Fruit fly (Drosophila melanogaster): ENCODE results near the gene CG31249.

The CG31249 gene

DNA sequence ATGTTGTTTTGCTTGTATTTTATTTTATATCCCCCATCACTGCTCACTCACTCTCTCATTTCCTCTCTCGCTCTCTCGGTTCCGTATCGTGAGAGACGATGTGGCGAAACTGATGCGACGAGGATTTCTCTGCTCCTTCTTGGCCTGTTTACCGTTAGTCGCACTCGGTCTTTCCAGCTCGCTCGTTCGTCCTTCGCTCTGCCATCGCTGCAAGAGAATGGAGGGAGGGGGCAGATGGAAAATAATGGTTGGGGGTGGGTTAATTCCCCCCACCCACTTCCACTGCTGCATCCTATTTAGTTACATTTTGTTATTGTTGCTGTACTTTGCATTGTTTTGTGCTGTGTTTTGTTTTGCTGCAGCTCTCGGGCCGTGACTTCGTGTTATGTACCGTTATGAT lies 33.0 kb downstream of the CG31249 start:
- TF ChIP-seq usp (GFP tag; optimal IDR thresholded peaks at IDR 0.05), result no peak
- TF ChIP-seq psq (optimal IDR thresholded peaks at IDR 0.05), result no peak
- TF ChIP-seq EcR (GFP tag; optimal IDR thresholded peaks at IDR 0.05), result no peak
- no peak for TF ChIP-seq pan (optimal IDR thresholded peaks at IDR 0.05)
- no peak for TF ChIP-seq CG8478 (optimal IDR thresholded peaks at IDR 0.05)
- TF ChIP-seq Dll (optimal IDR thresholded peaks at IDR 0.05), result no peak

DNA sequence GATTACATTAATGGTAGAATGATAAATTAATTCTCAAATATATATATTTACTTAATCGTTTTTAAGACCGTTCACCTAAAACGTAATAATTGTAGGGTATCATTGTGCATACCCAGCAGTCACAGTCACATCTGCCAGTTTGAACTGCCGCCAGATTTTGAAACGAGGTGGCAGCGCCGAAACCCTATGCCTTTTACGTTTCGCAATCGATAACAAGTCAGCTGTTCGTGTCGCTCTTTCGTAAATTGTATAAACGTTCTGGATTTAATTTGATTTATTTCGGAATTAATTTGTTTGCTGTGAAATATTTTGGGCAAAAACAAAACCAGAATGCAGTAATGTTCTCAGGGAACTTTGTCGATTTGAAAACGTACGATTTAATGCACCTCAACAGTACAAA lies 39.4 kb downstream of the CG31249 start, which contains the start of gene CG14322:
Gene CG14322 (plus strand): TSS at position 236 of the 400 bp plus-strand sequence.
- TF ChIP-seq EcR (GFP tag; optimal IDR thresholded peaks at IDR 0.05), result no peak
- no peak for TF ChIP-seq pan (optimal IDR thresholded peaks at IDR 0.05)
- TF ChIP-seq Dll (optimal IDR thresholded peaks at IDR 0.05), result no peak
- TF ChIP-seq usp (GFP tag; optimal IDR thresholded peaks at IDR 0.05), result no peak
- TF ChIP-seq psq (optimal IDR thresholded peaks at IDR 0.05), result no peak
- TF ChIP-seq CG8478 (optimal IDR thresholded peaks at IDR 0.05), result no peak

dm6 chr3R:17646102-17647050 lies 40.5 kb downstream of the CG31249 start:
- TF ChIP-seq EcR (GFP tag; optimal IDR thresholded peaks at IDR 0.05) (no peak), usp (GFP tag; optimal IDR thresholded peaks at IDR 0.05) (no peak), Dll (optimal IDR thresholded peaks at IDR 0.05) (no peak), CG8478 (optimal IDR thresholded peaks at IDR 0.05) (no peak), psq (optimal IDR thresholded peaks at IDR 0.05) (no peak), pan (optimal IDR thresholded peaks at IDR 0.05) (no peak)

dm6 chr3R:17645239-17645638 lies 41.6 kb downstream of the CG31249 start:
- TF ChIP-seq psq (optimal IDR thresholded peaks at IDR 0.05) (no peak), Dll (optimal IDR thresholded peaks at IDR 0.05) (no peak), pan (optimal IDR thresholded peaks at IDR 0.05) (no peak), EcR (GFP tag; optimal IDR thresholded peaks at IDR 0.05) (no peak), usp (GFP tag; optimal IDR thresholded peaks at IDR 0.05) (no peak), CG8478 (optimal IDR thresholded peaks at IDR 0.05) (no peak)

DNA sequence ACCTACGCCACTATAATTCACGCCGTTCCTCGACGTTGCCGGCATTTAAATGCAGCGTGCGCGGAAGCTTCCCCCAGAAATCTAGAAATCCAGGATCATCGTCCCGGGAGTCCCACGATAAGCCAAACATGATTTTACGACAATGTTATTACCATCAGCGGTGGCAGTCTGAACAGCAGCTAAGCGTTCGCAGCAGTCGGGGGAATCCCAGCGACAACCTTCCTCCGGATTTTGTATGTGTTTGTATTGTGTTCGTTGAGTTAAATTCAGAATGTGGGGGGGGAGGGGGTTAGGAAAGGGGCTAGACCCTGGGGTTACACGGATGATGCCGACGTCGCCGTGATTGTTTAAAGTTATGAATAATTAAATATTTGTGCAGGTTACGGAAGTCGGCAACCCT lies 42.9 kb downstream of the CG31249 start:
- TF ChIP-seq EcR (GFP tag; optimal IDR thresholded peaks at IDR 0.05) (no peak), pan (optimal IDR thresholded peaks at IDR 0.05) (no peak), usp (GFP tag; optimal IDR thresholded peaks at IDR 0.05) (no peak), CG8478 (optimal IDR thresholded peaks at IDR 0.05) (no peak), Dll (optimal IDR thresholded peaks at IDR 0.05) (no peak), psq (optimal IDR thresholded peaks at IDR 0.05) (no peak)

Data from whole organism.